Fruit fly (Drosophila melanogaster): ENCODE results near the gene Hmgcl.

DNA sequence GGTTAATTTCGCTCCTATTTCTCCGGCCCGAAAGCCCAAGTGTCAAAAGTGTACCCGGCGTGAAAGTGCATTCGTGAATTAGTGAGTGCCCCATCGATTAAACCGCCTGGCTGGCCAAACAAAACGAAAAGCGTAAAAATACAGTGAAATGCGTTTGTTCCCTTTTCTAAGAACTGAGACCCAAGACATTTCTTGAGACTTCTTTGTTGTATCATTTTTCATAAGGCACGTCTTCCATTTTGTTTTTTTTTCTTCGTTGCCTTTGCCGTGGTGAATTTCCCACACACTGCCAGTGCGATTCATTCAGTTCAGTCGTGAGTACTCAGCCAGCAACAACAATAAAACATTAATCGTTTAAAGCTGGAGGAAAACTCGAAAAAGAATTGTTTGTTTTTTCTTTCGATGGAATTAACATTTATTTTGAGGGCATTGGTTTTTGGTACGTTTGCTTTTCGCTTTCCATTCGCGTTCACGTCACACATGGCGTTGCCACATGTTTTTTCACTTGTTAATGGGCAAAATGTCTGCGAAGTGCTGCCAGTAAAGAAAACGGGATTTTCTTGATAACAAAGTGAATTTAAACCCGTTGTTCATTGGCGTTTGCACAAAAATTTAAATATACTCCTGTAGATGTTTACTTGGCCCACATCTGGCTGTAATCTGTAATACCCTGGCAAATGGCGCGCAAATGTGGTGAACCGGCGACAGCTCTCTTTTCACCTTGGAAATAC lies 38.7 kb upstream of the Hmgcl start:
- TF ChIP-seq psq (optimal IDR thresholded peaks at IDR 0.05) = no peak
- TF ChIP-seq CG8478 (optimal IDR thresholded peaks at IDR 0.05) = no peak

Measured in whole organism.